Worm (Caenorhabditis elegans) whole organism, L3 larva: ENCODE data around the gene col-10.

Experiments used
- ZK546.5 ChIP-seq: sonication (generic microtip); optimal IDR thresholded peaks from 2 replicates; lab custom pipeline; 2017; ENCODE audit warnings: missing biosample characterization, missing genetic modification characterization
- aly-2 ChIP-seq: fragments of 150-350 bp; optimal IDR thresholded peaks from 2 replicates; lab custom pipeline; 2014; ENCODE audit warnings: missing biosample characterization, missing genetic modification characterization
- ama-1 ChIP-seq: fragments of 150-350 bp; optimal IDR thresholded peaks from 2 replicates; lab custom pipeline; 2018
- ceh-28 ChIP-seq: fragments of 150-350 bp; optimal IDR thresholded peaks from 2 replicates; lab custom pipeline; 2014; ENCODE audit warnings: missing biosample characterization, missing genetic modification reagents, missing genetic modification characterization
- ceh-82 ChIP-seq: fragments of 150-350 bp; optimal IDR thresholded peaks from 2 replicates; lab custom pipeline; 2014; ENCODE audit warnings: missing biosample characterization, missing genetic modification characterization
- ceh-9 ChIP-seq: sonication (generic microtip); optimal IDR thresholded peaks from 2 replicates; lab custom pipeline; 2018; ENCODE audit warnings: missing biosample characterization, missing genetic modification characterization
- egl-27 ChIP-seq: sonication (generic microtip); optimal IDR thresholded peaks from 4 replicates; lab custom pipeline; 2017; ENCODE audit warnings: missing biosample characterization, missing genetic modification reagents, missing genetic modification characterization
- egl-5 ChIP-seq: fragments of 150-350 bp; optimal IDR thresholded peaks from 2 replicates; lab custom pipeline; 2017; ENCODE audit warnings: missing biosample characterization, missing genetic modification reagents, missing genetic modification characterization, inconsistent platforms
- elt-1 ChIP-seq: fragments of 150-350 bp; optimal IDR thresholded peaks from 2 replicates; lab custom pipeline; 2014; ENCODE audit warnings: missing biosample characterization, missing genetic modification characterization
- eor-1 ChIP-seq, 2 experiments: fragments of 150-350 bp; optimal IDR thresholded peaks; 2 replicates each; lab custom pipeline; 2014 to 2018; ENCODE audit warnings: missing biosample characterization in 2 of 2, missing genetic modification characterization in 2 of 2
- fkh-10 ChIP-seq: sonication (generic microtip); optimal IDR thresholded peaks from 2 replicates; lab custom pipeline; 2017; ENCODE audit warnings: missing biosample characterization, missing genetic modification reagents, missing genetic modification characterization
- fkh-2 ChIP-seq: fragments of 150-350 bp; optimal IDR thresholded peaks from 2 replicates; lab custom pipeline; 2014; ENCODE audit warnings: missing biosample characterization, missing genetic modification reagents, missing genetic modification characterization
- fos-1 ChIP-seq: fragments of 150-350 bp; optimal IDR thresholded peaks from 2 replicates; lab custom pipeline; 2014; ENCODE audit warnings: missing biosample characterization, missing genetic modification characterization
- hmg-11 ChIP-seq: sonication (generic microtip); optimal IDR thresholded peaks from 2 replicates; lab custom pipeline; 2016; ENCODE audit warnings: missing genetic modification characterization, missing compliant biosample characterization
- jun-1 ChIP-seq: fragments of 150-350 bp; optimal IDR thresholded peaks from 2 replicates; lab custom pipeline; 2014; ENCODE audit warnings: missing biosample characterization, missing genetic modification reagents, missing genetic modification characterization
- lin-15B ChIP-seq: fragments of 150-350 bp; optimal IDR thresholded peaks from 2 replicates; lab custom pipeline; 2014; ENCODE audit warnings: missing biosample characterization, missing genetic modification characterization
- lin-39 ChIP-seq: fragments of 150-350 bp; optimal IDR thresholded peaks from 2 replicates; lab custom pipeline; 2018; ENCODE audit warnings: missing biosample characterization, missing genetic modification reagents, missing genetic modification characterization
- lsy-12 ChIP-seq: sonication (generic microtip); optimal IDR thresholded peaks from 2 replicates; lab custom pipeline; 2016; ENCODE audit warnings: mild to moderate bottlenecking, missing genetic modification characterization, missing compliant biosample characterization
- mml-1 ChIP-seq: fragments of 150-350 bp; sonication (generic microtip); optimal IDR thresholded peaks from 3 replicates; lab custom pipeline; 2014; ENCODE audit warnings: missing biosample characterization, missing genetic modification characterization
- nfya-1 ChIP-seq: sonication (generic microtip); optimal IDR thresholded peaks from 2 replicates; lab custom pipeline; 2017; ENCODE audit warnings: missing genetic modification characterization, mild to moderate bottlenecking, missing compliant biosample characterization, antibody characterized with exemption, moderate library complexity; ENCODE audit not compliant: insufficient read depth
- nhr-11 ChIP-seq: fragments of 150-350 bp; optimal IDR thresholded peaks from 2 replicates; lab custom pipeline; 2014; ENCODE audit warnings: missing biosample characterization, missing genetic modification characterization
- nhr-12 ChIP-seq: fragments of 150-350 bp; optimal IDR thresholded peaks from 2 replicates; lab custom pipeline; 2014; ENCODE audit warnings: missing biosample characterization, missing genetic modification characterization
- nhr-23 ChIP-seq: fragments of 150-350 bp; optimal IDR thresholded peaks from 2 replicates; lab custom pipeline; 2014; ENCODE audit warnings: missing biosample characterization, missing genetic modification reagents, missing genetic modification characterization
- nhr-237 ChIP-seq: fragments of 150-350 bp; optimal IDR thresholded peaks from 2 replicates; lab custom pipeline; 2014; ENCODE audit warnings: missing biosample characterization, missing genetic modification characterization
- nhr-25 ChIP-seq: sonication (generic microtip); optimal IDR thresholded peaks from 2 replicates; lab custom pipeline; 2017; ENCODE audit warnings: missing biosample characterization, missing genetic modification characterization
- nhr-28 ChIP-seq: fragments of 150-350 bp; optimal IDR thresholded peaks from 2 replicates; lab custom pipeline; 2014; ENCODE audit warnings: missing biosample characterization, missing genetic modification characterization
- nhr-43 ChIP-seq: sonication (generic microtip); optimal IDR thresholded peaks from 2 replicates; lab custom pipeline; 2016; ENCODE audit warnings: mild to moderate bottlenecking, missing genetic modification characterization, missing compliant biosample characterization; ENCODE audit not compliant: poor library complexity, severe bottlenecking
- nhr-67 ChIP-seq: fragments of 150-350 bp; optimal IDR thresholded peaks from 2 replicates; lab custom pipeline; 2014; ENCODE audit warnings: missing biosample characterization, missing genetic modification characterization
- nhr-76 ChIP-seq: fragments of 150-350 bp; sonication (generic microtip); optimal IDR thresholded peaks from 5 replicates; lab custom pipeline; 2014; ENCODE audit warnings: missing biosample characterization, missing genetic modification characterization
- nhr-77 ChIP-seq: fragments of 150-350 bp; optimal IDR thresholded peaks from 2 replicates; lab custom pipeline; 2014; ENCODE audit warnings: missing biosample characterization, missing genetic modification characterization
- pha-4 ChIP-seq: fragments of 150-350 bp; optimal IDR thresholded peaks from 2 replicates; lab custom pipeline; 2014; ENCODE audit warnings: missing biosample characterization, missing genetic modification reagents, missing genetic modification characterization
- pqm-1 ChIP-seq: fragments of 150-350 bp; optimal IDR thresholded peaks from 2 replicates; lab custom pipeline; 2017; ENCODE audit warnings: missing biosample characterization, missing genetic modification characterization, inconsistent platforms
- skn-1 ChIP-seq: fragments of 150-350 bp; optimal IDR thresholded peaks from 2 replicates; lab custom pipeline; 2014; ENCODE audit warnings: missing biosample characterization, missing genetic modification characterization
- tbx-2 ChIP-seq: sonication (generic microtip); optimal IDR thresholded peaks from 2 replicates; lab custom pipeline; 2016; ENCODE audit warnings: mild to moderate bottlenecking, missing genetic modification characterization, missing compliant biosample characterization
- unc-39 ChIP-seq: sonication (generic microtip); optimal IDR thresholded peaks from 4 replicates; lab custom pipeline; 2017; ENCODE audit warnings: missing biosample characterization, missing genetic modification characterization
- unc-62 ChIP-seq: fragments of 150-350 bp; sonication (generic microtip); optimal IDR thresholded peaks from 4 replicates; lab custom pipeline; 2014; ENCODE audit warnings: missing biosample characterization, missing genetic modification reagents, missing genetic modification characterization
- ztf-11 ChIP-seq: fragments of 150-350 bp; optimal IDR thresholded peaks from 2 replicates; lab custom pipeline; 2014; ENCODE audit warnings: missing biosample characterization, missing genetic modification characterization
- ztf-4 ChIP-seq: fragments of 150-350 bp; optimal IDR thresholded peaks from 2 replicates; lab custom pipeline; 2014; ENCODE audit warnings: missing biosample characterization, missing genetic modification characterization

col-10 gene

DNA sequence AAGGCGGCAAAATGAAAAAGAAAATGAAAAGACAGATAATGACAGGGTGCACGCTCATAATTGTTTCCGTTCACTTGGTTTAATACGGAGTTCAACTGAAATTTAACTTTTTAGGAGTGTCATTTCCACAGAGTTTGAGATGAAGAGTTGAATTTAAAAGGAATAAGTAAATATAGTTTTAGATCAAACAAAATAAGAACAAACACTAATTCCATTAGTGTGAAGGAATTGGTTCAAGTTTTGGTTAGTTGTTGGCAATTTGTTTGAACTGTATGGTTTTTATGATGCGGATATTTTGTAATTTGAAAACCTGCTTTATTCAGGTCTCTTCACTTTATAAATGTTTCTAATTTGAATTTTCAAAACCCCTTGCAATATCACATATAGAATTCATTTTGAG, 8.4 kb downstream of the col-10 start, which contains the start of gene B0222.15:
TSS of gene B0222.15 (minus strand) at position 101 of the 400 bp plus-strand sequence.
- no peak for TF ChIP-seq ama-1 (lab: Kevin White, UChicago)
- no peak for TF ChIP-seq nhr-237 (tag; lab: Kevin White, UChicago)
- TF ChIP-seq nhr-76 (tag; lab: Kevin White, UChicago): no peak
- no peak for TF ChIP-seq elt-1 (tag; lab: Kevin White, UChicago)
- no peak for TF ChIP-seq nhr-28 (tag; lab: Kevin White, UChicago)
- TF ChIP-seq ceh-9 (tag; lab: Kevin White, UChicago): no peak
- no peak for TF ChIP-seq skn-1
- no peak for TF ChIP-seq unc-39 (tag; lab: Kevin White, UChicago)
- no peak for TF ChIP-seq egl-5 (tag; lab: Kevin White, UChicago)
- TF ChIP-seq lin-39 (tag; lab: Kevin White, UChicago): no peak
- no peak for TF ChIP-seq lin-15B (tag; lab: Kevin White, UChicago)
- no peak for TF ChIP-seq tbx-2 (tag; lab: Kevin White, UChicago)
- no peak for TF ChIP-seq lsy-12
- no peak for TF ChIP-seq ZK546.5
- no peak for TF ChIP-seq fos-1 (tag; lab: Kevin White, UChicago)
- TF ChIP-seq hmg-11 (tag; lab: Kevin White, UChicago): no peak

DNA sequence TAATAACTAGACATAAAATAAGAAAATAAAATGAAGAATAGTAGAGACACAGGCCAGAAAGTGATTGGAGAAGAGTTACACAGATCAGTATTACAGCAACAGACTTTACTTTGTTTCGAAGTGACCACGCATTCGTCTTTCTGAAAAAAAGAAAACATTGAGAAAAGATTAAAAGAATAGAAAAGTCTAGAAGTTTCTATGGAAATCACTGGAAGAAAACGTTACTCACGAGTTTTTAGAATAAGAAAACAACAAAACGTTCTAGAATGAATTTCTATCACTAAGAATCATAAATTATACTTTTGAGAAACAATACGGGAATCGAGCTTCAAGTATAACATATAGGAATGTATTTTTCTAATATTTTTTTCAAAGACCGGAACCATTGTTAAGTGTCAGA, 9.5 kb downstream of the col-10 start:
- TF ChIP-seq mml-1: no peak
- TF ChIP-seq egl-5 (tag; lab: Kevin White, UChicago): no peak
- no peak for TF ChIP-seq ztf-4 (tag; lab: Kevin White, UChicago)
- no peak for TF ChIP-seq ztf-11 (tag; lab: Kevin White, UChicago)
- TF ChIP-seq ceh-82: no peak
- no peak for TF ChIP-seq nfya-1
- no peak for TF ChIP-seq aly-2
- TF ChIP-seq unc-39 (tag; lab: Kevin White, UChicago): no peak
- TF ChIP-seq nhr-23 (tag; lab: Kevin White, UChicago): no peak

DNA sequence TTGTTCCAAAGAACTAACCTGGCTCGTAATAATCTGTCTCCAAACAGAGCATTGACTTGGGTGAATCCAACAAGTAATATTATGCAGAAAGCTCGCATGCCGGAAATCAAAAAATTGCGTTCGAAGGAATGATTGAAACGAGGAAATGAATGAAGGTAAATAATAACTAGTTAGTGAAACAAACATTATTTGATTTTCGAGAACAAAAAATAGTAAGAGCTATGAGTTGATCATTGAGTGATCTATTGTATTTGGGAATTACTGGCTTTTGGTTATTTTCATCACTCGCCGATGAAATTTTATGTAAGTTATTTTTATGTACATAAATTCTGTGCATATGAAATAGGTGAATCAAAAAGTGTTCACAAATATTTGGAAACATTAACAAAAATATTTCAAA, 10.3 kb downstream of the col-10 start, which contains the start of gene B0222.5:
TSS of gene B0222.5 (minus strand) at position 101 of the 400 bp plus-strand sequence.
- TF ChIP-seq unc-62 (GFP tag; lab: Kevin White, UChicago) (no peak), eor-1 (tag; optimal IDR thresholded peaks at IDR 0.05; lab: Kevin White, UChicago) (no peak), pha-4 (tag; lab: Kevin White, UChicago) (no peak), ceh-28 (tag; lab: Kevin White, UChicago) (no peak), pqm-1 (tag; lab: Kevin White, UChicago) (no peak), nhr-28 (tag; lab: Kevin White, UChicago) (no peak), nhr-12 (tag; lab: Kevin White, UChicago) (no peak), nhr-237 (tag; lab: Kevin White, UChicago) (no peak), nhr-77 (tag; lab: Kevin White, UChicago) (no peak)

DNA sequence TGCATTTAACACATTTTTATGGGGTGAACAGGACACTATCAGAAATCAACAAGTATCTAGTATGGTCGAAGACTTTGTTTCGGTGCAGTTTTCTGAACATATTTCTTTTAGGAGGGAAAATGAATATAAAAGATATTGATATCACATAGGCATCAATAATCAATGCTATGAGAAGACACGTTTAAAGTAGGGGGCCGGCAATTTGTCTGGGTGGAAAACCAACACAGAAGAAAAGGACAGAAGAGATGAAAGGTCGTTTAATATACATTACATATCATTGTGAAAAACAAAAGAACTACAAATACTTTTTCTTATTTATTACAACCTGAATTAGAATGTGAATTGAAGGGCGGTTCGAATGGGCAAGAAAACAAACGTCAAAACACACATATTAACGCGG, 12.8 kb downstream of the col-10 start:
- TF ChIP-seq nhr-25 (peak; percentile 16), ceh-9 (tag; lab: Kevin White, UChicago) (no peak), ceh-28 (tag; lab: Kevin White, UChicago) (no peak), fkh-10 (no peak)

DNA sequence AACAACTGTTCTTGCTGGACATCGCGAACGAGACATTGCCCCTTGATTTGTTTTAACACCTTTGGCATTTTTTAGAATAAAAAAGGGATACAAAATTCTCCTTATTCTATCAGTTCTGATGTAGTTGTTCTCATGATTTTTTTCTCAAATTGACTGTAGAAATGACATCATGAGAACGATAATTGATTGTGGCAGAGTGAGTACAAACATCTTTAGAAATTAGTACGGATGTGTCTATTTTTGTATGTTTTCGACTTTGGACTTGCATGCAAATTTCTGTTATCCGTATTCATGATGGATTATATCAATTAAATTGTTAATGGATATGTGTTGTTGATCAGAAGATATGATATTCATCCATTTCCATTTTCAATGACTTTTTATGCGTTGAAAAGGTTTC, 17.0 kb downstream of the col-10 start:
- no peak for TF ChIP-seq jun-1 (tag; lab: Kevin White, UChicago)
- no peak for TF ChIP-seq ceh-9 (tag; lab: Kevin White, UChicago)
- TF ChIP-seq nhr-67: no peak
- TF ChIP-seq nhr-43 (tag; lab: Kevin White, UChicago): no peak
- no peak for TF ChIP-seq aly-2
- no peak for TF ChIP-seq tbx-2 (tag; lab: Kevin White, UChicago)
- TF ChIP-seq fos-1 (tag; lab: Kevin White, UChicago): no peak
- no peak for TF ChIP-seq eor-1 (tag; optimal IDR thresholded peaks at IDR 0.05; lab: Kevin White, UChicago)
- no peak for TF ChIP-seq egl-27 (tag; lab: Kevin White, UChicago)
- no peak for TF ChIP-seq nhr-12 (tag; lab: Kevin White, UChicago)
- TF ChIP-seq ztf-4 (tag; lab: Kevin White, UChicago): no peak
- no peak for TF ChIP-seq skn-1
- TF ChIP-seq nhr-23 (tag; lab: Kevin White, UChicago): no peak
- TF ChIP-seq fkh-2 (tag; lab: Kevin White, UChicago): no peak
- no peak for TF ChIP-seq lin-15B (tag; lab: Kevin White, UChicago)
- TF ChIP-seq nhr-11 (tag; lab: Kevin White, UChicago): no peak
- TF ChIP-seq, all 47 proteins: peak for 0
